Worm (Caenorhabditis elegans) whole organism, mixed stage, embryonic: Measurements from ENCODE around the gene B0491.6.

Experiments used
- M03D4.4 ChIP-seq: sonication (generic microtip); optimal IDR thresholded peaks from 2 replicates; lab custom pipeline; 2017; ENCODE audit warnings: mild to moderate bottlenecking, missing genetic modification characterization, missing compliant biosample characterization
- blmp-1 ChIP-seq: fragments of 150-350 bp; optimal IDR thresholded peaks from 2 replicates; lab custom pipeline; 2014; ENCODE audit warnings: missing biosample characterization, missing genetic modification characterization
- ceh-83 ChIP-seq: fragments of 200-800 bp; sonication (Bioruptor generic); optimal IDR thresholded peaks from 2 replicates; lab custom pipeline; 2018; ENCODE audit warnings: mild to moderate bottlenecking, missing genetic modification characterization, missing compliant biosample characterization
- elt-3 ChIP-seq: fragments of 150-350 bp; optimal IDR thresholded peaks from 2 replicates; lab custom pipeline; 2014; ENCODE audit warnings: missing biosample characterization, missing genetic modification characterization
- mep-1 ChIP-seq: fragments of 150-350 bp; optimal IDR thresholded peaks from 2 replicates; lab custom pipeline; 2017; ENCODE audit warnings: missing biosample characterization, missing genetic modification reagents, missing genetic modification characterization, inconsistent platforms
- nhr-12 ChIP-seq: fragments of 150-350 bp; optimal IDR thresholded peaks from 2 replicates; lab custom pipeline; 2014; ENCODE audit warnings: missing biosample characterization, missing genetic modification characterization
- nhr-237 ChIP-seq: fragments of 150-350 bp; optimal IDR thresholded peaks from 2 replicates; lab custom pipeline; 2014; ENCODE audit warnings: missing biosample characterization, missing genetic modification characterization
- nhr-76 ChIP-seq: sonication (generic microtip); optimal IDR thresholded peaks from 2 replicates; lab custom pipeline; 2017; ENCODE audit warnings: missing biosample characterization, missing genetic modification characterization
- pha-4 ChIP-seq: fragments of 150-350 bp; optimal IDR thresholded peaks from 2 replicates; lab custom pipeline; 2018; ENCODE audit warnings: missing biosample characterization, missing genetic modification reagents, missing genetic modification characterization
- snpc-4 ChIP-seq: fragments of 150-350 bp; optimal IDR thresholded peaks from 2 replicates; lab custom pipeline; 2014; ENCODE audit warnings: missing biosample characterization, missing genetic modification characterization
- unc-39 ChIP-seq: fragments of 150-350 bp; optimal IDR thresholded peaks from 2 replicates; lab custom pipeline; 2014; ENCODE audit warnings: missing biosample characterization, missing genetic modification characterization
- unc-62 ChIP-seq: fragments of 150-350 bp; optimal IDR thresholded peaks from 2 replicates; lab custom pipeline; 2014; ENCODE audit warnings: missing biosample characterization, missing genetic modification reagents, missing genetic modification characterization
- ztf-11 ChIP-seq: fragments of 150-350 bp; optimal IDR thresholded peaks from 2 replicates; lab custom pipeline; 2014; ENCODE audit warnings: missing biosample characterization, missing genetic modification characterization

- TF ChIP-seq pha-4 (tag; lab: Kevin White, UChicago) (no peak), mep-1 (tag; lab: Kevin White, UChicago) (no peak), elt-3 (tag; lab: Kevin White, UChicago) (no peak), unc-39 (tag; lab: Kevin White, UChicago) (no peak), nhr-237 (tag; lab: Kevin White, UChicago) (no peak), blmp-1 (tag; lab: Kevin White, UChicago) (no peak), snpc-4 (tag; lab: Kevin White, UChicago) (no peak), ztf-11 (tag; lab: Kevin White, UChicago) (no peak), nhr-76 (tag; lab: Kevin White, UChicago) (no peak), unc-62 (GFP tag; lab: Kevin White, UChicago) (no peak), nhr-12 (no peak), ceh-83 (GFP tag; lab: Kevin White, UChicago) (no peak), M03D4.4 (no peak)
Observed at ce11 chrII:11335670-11336069, 12.5 kb downstream of the B0491.6 start.
